Worm (Caenorhabditis elegans) whole organism, mixed stage, embryonic: Measurements from ENCODE around the gene C08B6.8.

ENCODE experiments used
- ces-1 ChIP-seq: fragments of 150-350 bp; optimal IDR thresholded peaks from 2 replicates; lab custom pipeline; 2014; ENCODE audit warnings: missing biosample characterization, missing genetic modification reagents, missing genetic modification characterization
- elt-3 ChIP-seq: fragments of 150-350 bp; optimal IDR thresholded peaks from 2 replicates; lab custom pipeline; 2014; ENCODE audit warnings: missing biosample characterization, missing genetic modification characterization
- lsy-2 ChIP-seq: fragments of 150-350 bp; optimal IDR thresholded peaks from 2 replicates; lab custom pipeline; 2014; ENCODE audit warnings: missing biosample characterization, missing genetic modification characterization
- mab-5 ChIP-seq: fragments of 150-350 bp; optimal IDR thresholded peaks from 2 replicates; lab custom pipeline; 2014; ENCODE audit warnings: missing biosample characterization, missing genetic modification characterization
- nhr-12 ChIP-seq: fragments of 150-350 bp; optimal IDR thresholded peaks from 2 replicates; lab custom pipeline; 2014; ENCODE audit warnings: missing biosample characterization, missing genetic modification characterization
- nhr-237 ChIP-seq: fragments of 150-350 bp; optimal IDR thresholded peaks from 2 replicates; lab custom pipeline; 2014; ENCODE audit warnings: missing biosample characterization, missing genetic modification characterization
- nhr-28 ChIP-seq: fragments of 150-350 bp; optimal IDR thresholded peaks from 2 replicates; lab custom pipeline; 2014; ENCODE audit warnings: missing biosample characterization, missing genetic modification characterization
- nhr-76 ChIP-seq: sonication (generic microtip); optimal IDR thresholded peaks from 2 replicates; lab custom pipeline; 2017; ENCODE audit warnings: missing biosample characterization, missing genetic modification characterization
- sem-2 ChIP-seq: fragments of 200-800 bp; sonication (Bioruptor generic); optimal IDR thresholded peaks from 2 replicates; lab custom pipeline; 2018; ENCODE audit warnings: mild to moderate bottlenecking, missing genetic modification characterization, missing compliant biosample characterization
- snpc-4 ChIP-seq: fragments of 150-350 bp; optimal IDR thresholded peaks from 2 replicates; lab custom pipeline; 2014; ENCODE audit warnings: missing biosample characterization, missing genetic modification characterization
- ztf-11 ChIP-seq: fragments of 150-350 bp; optimal IDR thresholded peaks from 2 replicates; lab custom pipeline; 2014; ENCODE audit warnings: missing biosample characterization, missing genetic modification characterization

ce11 chrV:10185719-10186118 is 51.3 kb downstream of the C08B6.8 start, which contains the start of gene ZK856.18:
- TF ChIP-seq nhr-28 (tag; lab: Kevin White, UChicago) (no peak), elt-3 (no peak), lsy-2 (tag; lab: Kevin White, UChicago) (no peak), mab-5 (tag; lab: Kevin White, UChicago) (no peak), snpc-4 (tag; lab: Kevin White, UChicago) (no peak), nhr-76 (no peak), ztf-11 (tag; lab: Kevin White, UChicago) (no peak), nhr-12 (no peak), ces-1 (GFP tag; lab: Kevin White, UChicago) (no peak), nhr-237 (tag; lab: Kevin White, UChicago) (no peak), sem-2 (GFP tag; lab: Kevin White, UChicago) (no peak)
